Fruit fly (Drosophila melanogaster): Measurements from ENCODE around the gene ND-ACP.

Gene ND-ACP

DNA sequence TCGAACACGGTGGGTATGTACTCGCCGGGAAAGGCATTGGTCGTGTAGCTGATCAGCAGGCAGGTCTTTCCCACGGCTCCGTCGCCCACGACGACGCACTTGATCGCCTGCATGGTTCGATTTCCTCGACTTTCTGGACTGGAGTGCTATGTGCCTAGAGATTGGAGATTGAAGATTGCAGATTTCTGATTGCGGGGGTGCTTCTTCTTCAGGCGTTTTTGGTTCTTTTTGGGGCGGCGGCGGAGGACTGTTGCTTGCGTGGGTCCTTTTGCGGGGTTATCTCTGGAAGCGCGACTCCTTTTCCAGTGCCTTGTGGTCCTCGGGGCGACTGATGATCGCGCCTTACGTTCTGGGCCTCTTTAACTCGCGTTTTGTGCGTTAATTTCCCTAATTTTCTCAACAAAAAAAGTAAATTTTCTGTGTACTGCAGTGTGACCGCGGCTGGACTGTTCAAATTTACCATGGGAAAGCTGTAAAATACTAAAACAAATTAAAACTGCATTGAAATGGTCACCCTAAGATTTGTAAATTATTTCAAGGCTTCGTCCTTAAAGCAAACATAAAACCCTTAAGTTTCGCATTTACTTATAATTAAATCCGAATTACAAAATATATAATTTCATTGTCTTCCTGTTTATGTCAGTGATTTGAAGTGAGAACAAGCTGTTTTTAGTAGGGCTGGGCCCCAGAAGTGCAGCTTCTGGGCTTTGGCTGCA is 27.4 kb upstream of the ND-ACP start, which contains the start of the genes Rac1 and Acat2 (continued):
- TF ChIP-seq CG12104 (GFP tag; optimal IDR thresholded peaks at IDR 0.05) (no peak), CG12659 (GFP tag; optimal IDR thresholded peaks at IDR 0.05) (peak; percentile 72), CG4617 (GFP tag; optimal IDR thresholded peaks at IDR 0.05; ENCODE audit: borderline replicate concordance) (peak; percentile 78), CG11696 (GFP tag; IDR thresholded peaks at IDR 0.05) (no peak), CG2199 (GFP tag; IDR thresholded peaks at IDR 0.05) (no peak), row (GFP tag; IDR thresholded peaks at IDR 0.05) (peak; percentile 58), ATbp (GFP tag; optimal IDR thresholded peaks at IDR 0.05) (no peak), CG18262 (tag; optimal IDR thresholded peaks at IDR 0.05) (peak; percentile 16), Dref (GFP tag; IDR thresholded peaks at IDR 0.05) (no peak), CG33213 (GFP tag; optimal IDR thresholded peaks at IDR 0.05) (peak; percentile 7), CG9797 (GFP tag; optimal IDR thresholded peaks at IDR 0.05) (peak; percentile 92), aop (GFP tag; IDR thresholded peaks at IDR 0.05) (no peak), MESR4 (GFP tag; optimal IDR thresholded peaks at IDR 0.05) (peak; percentile 73), nmo (GFP tag; optimal IDR thresholded peaks at IDR 0.05) (peak; percentile 74), grn (GFP tag; optimal IDR thresholded peaks at IDR 0.05) (peak; percentile 97), hth (optimal IDR thresholded peaks at IDR 0.05) (no peak), sens (GFP tag) (peak; percentile 76), z (GFP tag; IDR thresholded peaks at IDR 0.05) (no peak), E2f2 (GFP tag; IDR thresholded peaks at IDR 0.05) (peak; percentile 80), CG17361 (GFP tag; IDR thresholded peaks at IDR 0.05) (peak; percentile 57; the same call in 2 of the 3 replicates), Myb (GFP tag; optimal IDR thresholded peaks at IDR 0.05) (peak; percentile 47), CG3847 (GFP tag; IDR thresholded peaks at IDR 0.05) (peak; percentile 70), phol (tag; optimal IDR thresholded peaks at IDR 0.05) (peak; percentile 53), Nf-YC (tag; optimal IDR thresholded peaks at IDR 0.05) (peak; percentile 43), Dp (GFP tag; optimal IDR thresholded peaks at IDR 0.05) (peak; percentile 76), sob (GFP tag; IDR thresholded peaks at IDR 0.05) (no peak), CG2116 (GFP tag; optimal IDR thresholded peaks at IDR 0.05) (peak; percentile 32), CG33557 (GFP tag; optimal IDR thresholded peaks at IDR 0.05) (peak; percentile 25), CG2712 (tag; optimal IDR thresholded peaks at IDR 0.05) (peak; percentile 56), CG14860 (GFP tag; IDR thresholded peaks at IDR 0.05; ENCODE audit: partially characterized antibody) (0 out of 3 replicates have a peak, but pooled peaks have one; percentile 21), CG7928 (GFP tag; optimal IDR thresholded peaks at IDR 0.05) (peak; percentile 64), gfzf (GFP tag; optimal IDR thresholded peaks at IDR 0.05) (peak; percentile 94), mam (GFP tag; optimal IDR thresholded peaks at IDR 0.05) (no peak), ssp (GFP tag; IDR thresholded peaks at IDR 0.05) (peak; percentile 93), CG8290 (GFP tag; optimal IDR thresholded peaks at IDR 0.05) (peak; percentile 9), CG8290 (tag; optimal IDR thresholded peaks at IDR 0.05) (no peak), hkb (optimal IDR thresholded peaks at IDR 0.05) (peak; percentile 93), hkb (GFP tag; IDR thresholded peaks at IDR 0.05) (no peak), CG2129 (GFP tag; IDR thresholded peaks at IDR 0.05; ENCODE audit: partially characterized antibody) (no peak), CG17186 (GFP tag; optimal IDR thresholded peaks at IDR 0.05) (peak; percentile 47), sug (tag; optimal IDR thresholded peaks at IDR 0.05) (peak; percentile 37), grau (tag; optimal IDR thresholded peaks at IDR 0.05) (peak; percentile 26), twi (tag; optimal IDR thresholded peaks at IDR 0.05) (peak; percentile 31), Abd-B (GFP tag; optimal IDR thresholded peaks at IDR 0.05) (peak; percentile 56), CG18011 (GFP tag; optimal IDR thresholded peaks at IDR 0.05) (no peak), CG14710 (tag; optimal IDR thresholded peaks at IDR 0.05) (peak; percentile 76), lola (GFP tag; optimal IDR thresholded peaks at IDR 0.05) (peak in 1 of 3 experiments; percentile 9), PHDP (tag; optimal IDR thresholded peaks at IDR 0.05) (no peak), lilli (GFP tag; optimal IDR thresholded peaks at IDR 0.05) (peak; percentile 11), MTF-1 (GFP tag; optimal IDR thresholded peaks at IDR 0.05; ENCODE audit: borderline replicate concordance) (no peak)
